Fruit fly (Drosophila melanogaster): ENCODE measurements around the gene cdi.

DNA sequence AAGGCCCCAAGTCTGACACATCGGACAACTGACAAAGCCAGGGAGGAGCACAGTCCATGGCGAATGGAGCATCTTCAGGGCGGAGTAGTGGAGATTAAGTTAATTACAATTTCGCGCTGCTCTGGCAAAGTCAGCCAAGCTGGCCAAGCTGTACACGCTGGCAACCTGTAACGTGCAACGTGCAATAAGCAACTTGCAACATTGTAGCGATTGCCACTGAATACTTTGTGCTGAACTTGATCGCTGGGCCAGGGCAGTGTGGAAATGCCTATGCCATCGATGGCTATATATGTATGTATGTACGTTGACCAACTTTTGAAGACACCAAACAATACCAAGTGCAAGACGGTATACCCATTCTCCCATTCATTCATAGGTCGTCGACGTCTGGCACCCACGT, 16.2 kb downstream of the cdi start:
- no peak for TF ChIP-seq dl (GFP tag; optimal IDR thresholded peaks at IDR 0.05; ENCODE audit: insufficient read depth in 1 of 2, partially characterized antibody in 2 of 2)
- no peak for TF ChIP-seq Hr78 (GFP tag; optimal IDR thresholded peaks at IDR 0.05)
- no peak for TF ChIP-seq usp (GFP tag; optimal IDR thresholded peaks at IDR 0.05)
- TF ChIP-seq tai (GFP tag; optimal IDR thresholded peaks at IDR 0.05), result no peak
- no peak for TF ChIP-seq h (GFP tag; optimal IDR thresholded peaks at IDR 0.05)
- no peak for TF ChIP-seq pan (optimal IDR thresholded peaks at IDR 0.05)
- no peak for TF ChIP-seq CrebA (GFP tag; optimal IDR thresholded peaks at IDR 0.05; ENCODE audit: borderline replicate concordance)
- TF ChIP-seq psq (GFP tag; optimal IDR thresholded peaks at IDR 0.05), result no peak
- no peak for TF ChIP-seq Dif (GFP tag; optimal IDR thresholded peaks at IDR 0.05; ENCODE audit: partially characterized antibody)
- no peak for TF ChIP-seq Dfd (GFP tag; optimal IDR thresholded peaks at IDR 0.05)
- TF ChIP-seq Abd-B (GFP tag; optimal IDR thresholded peaks at IDR 0.05), result no peak
- TF ChIP-seq br (GFP tag; optimal IDR thresholded peaks at IDR 0.05), result no peak
- no peak for TF ChIP-seq brk (GFP tag; optimal IDR thresholded peaks at IDR 0.05)
